Worm (Caenorhabditis elegans) whole organism, young adult: ENCODE measurements around the gene cdc-48.2.
A peak's percentile ranks its signal among the peaks of the same experiment; 100 is the strongest.

Source experiments
- B0336.3 ChIP-seq: fragments of 200-800 bp; sonication (Bioruptor generic); IDR thresholded peaks from 2 replicates; pipeline ENCODE4 v1.3.6; 2022; ENCODE audit warnings: missing genetic modification characterization, missing compliant biosample characterization
- D2030.7 ChIP-seq: fragments of 200-800 bp; sonication (Bioruptor generic); IDR thresholded peaks from 2 replicates; pipeline ENCODE4 v1.3.6; 2022; ENCODE audit warnings: missing genetic modification reagents, missing genetic modification characterization, missing compliant biosample characterization
- F52B5.7 ChIP-seq: sonication (generic microtip); optimal IDR thresholded peaks from 2 replicates; lab custom pipeline; 2016; ENCODE audit warnings: mild to moderate bottlenecking, missing genetic modification characterization, missing compliant biosample characterization
- K11D2.4 ChIP-seq: fragments of 200-800 bp; sonication (Bioruptor generic); IDR thresholded peaks from 2 replicates; pipeline ENCODE4 v1.3.6; 2022; ENCODE audit warnings: missing genetic modification reagents, missing genetic modification characterization, missing compliant biosample characterization
- K12H6.12 ChIP-seq: fragments of 200-800 bp; sonication (Bioruptor generic); optimal IDR thresholded peaks from 2 replicates; lab custom pipeline; 2018; ENCODE audit warnings: mild to moderate bottlenecking, missing genetic modification characterization, missing compliant biosample characterization
- Y53G8AR.9 ChIP-seq: fragments of 200-800 bp; sonication (Bioruptor generic); conservative IDR thresholded peaks from 2 replicates; pipeline ENCODE4 v1.3.6; 2022; ENCODE audit warnings: missing genetic modification reagents, missing genetic modification characterization, missing compliant biosample characterization
- Y56A3A.18 ChIP-seq: fragments of 200-800 bp; sonication (Bioruptor generic); IDR thresholded peaks from 2 replicates; pipeline ENCODE4 v1.3.6; 2022; ENCODE audit warnings: missing genetic modification reagents, missing genetic modification characterization, missing compliant biosample characterization
- akir-1 ChIP-seq: fragments of 200-800 bp; sonication (Bioruptor generic); optimal IDR thresholded peaks from 2 replicates; lab custom pipeline; 2018; ENCODE audit warnings: mild to moderate bottlenecking, missing genetic modification characterization, moderate library complexity, missing compliant biosample characterization
- aptf-2 ChIP-seq: fragments of 200-800 bp; sonication (Bioruptor generic); conservative IDR thresholded peaks from 2 replicates; pipeline ENCODE4 v1.3.6; 2022; ENCODE audit warnings: missing genetic modification reagents, missing genetic modification characterization, missing compliant biosample characterization
- attf-3 ChIP-seq: fragments of 200-800 bp; sonication (Bioruptor generic); conservative IDR thresholded peaks from 2 replicates; pipeline ENCODE4 v1.3.6; 2022; ENCODE audit warnings: missing genetic modification reagents, missing genetic modification characterization, missing compliant biosample characterization
- cebp-1 ChIP-seq, 2 experiments: fragments of 200-800 bp in 1 of 2; sonication (Bioruptor generic) in 1 of 2; sonication (generic microtip) in 1 of 2; IDR thresholded peaks in 1 of 2; optimal IDR thresholded peaks in 1 of 2; 2 replicates each; pipeline versions ENCODE4 v1.3.6 to Lab custom; 2017 to 2022; ENCODE audit warnings: missing compliant biosample characterization in 2 of 2, missing genetic modification characterization in 2 of 2, mild to moderate bottlenecking in 1 of 2, missing genetic modification reagents in 1 of 2, moderate library complexity in 1 of 2
- ceh-27 ChIP-seq: fragments of 200-800 bp; sonication (Bioruptor generic); optimal IDR thresholded peaks from 2 replicates; lab custom pipeline; 2018; ENCODE audit warnings: mild to moderate bottlenecking, missing genetic modification characterization, moderate library complexity, missing compliant biosample characterization
- chd-7 ChIP-seq: sonication (generic microtip); optimal IDR thresholded peaks from 2 replicates; lab custom pipeline; 2016; ENCODE audit warnings: mild to moderate bottlenecking, missing genetic modification characterization, moderate library complexity, missing compliant biosample characterization
- dpff-1 ChIP-seq: sonication (generic microtip); optimal IDR thresholded peaks from 2 replicates; lab custom pipeline; 2017; ENCODE audit warnings: mild to moderate bottlenecking, missing genetic modification characterization, missing compliant biosample characterization
- efl-1 ChIP-seq: fragments of 150-350 bp; optimal IDR thresholded peaks from 2 replicates; lab custom pipeline; 2014; ENCODE audit warnings: missing biosample characterization, missing genetic modification reagents, missing genetic modification characterization
- egl-44 ChIP-seq: fragments of 200-800 bp; sonication (Bioruptor generic); IDR thresholded peaks from 2 replicates; pipeline ENCODE4 v1.3.6; 2022; ENCODE audit warnings: missing genetic modification reagents, missing genetic modification characterization, missing compliant biosample characterization
- ets-4 ChIP-seq: fragments of 200-800 bp; sonication (Bioruptor generic); optimal IDR thresholded peaks from 2 replicates; lab custom pipeline; 2018; ENCODE audit warnings: mild to moderate bottlenecking, missing genetic modification characterization, missing compliant biosample characterization
- him-1 ChIP-seq: sonication (generic microtip); optimal IDR thresholded peaks from 2 replicates; lab custom pipeline; 2016; ENCODE audit warnings: missing genotype, missing genetic modification reagents, missing genetic modification characterization, missing compliant biosample characterization
- hmg-1.2 ChIP-seq: fragments of 200-800 bp; sonication (Bioruptor generic); IDR thresholded peaks from 2 replicates; pipeline ENCODE4 v1.3.6; 2022; ENCODE audit warnings: missing genetic modification reagents, missing genetic modification characterization, missing compliant biosample characterization
- lag-1 ChIP-seq: fragments of 200-800 bp; sonication (Bioruptor generic); IDR thresholded peaks from 2 replicates; pipeline ENCODE4 v1.3.6; 2022; ENCODE audit warnings: missing genetic modification reagents, missing genetic modification characterization, missing compliant biosample characterization
- let-526 ChIP-seq: fragments of 200-800 bp; sonication (Bioruptor generic); IDR thresholded peaks from 2 replicates; pipeline ENCODE4 v1.3.6; 2022; ENCODE audit warnings: missing genetic modification reagents, missing genetic modification characterization, missing compliant biosample characterization
- lin-35 ChIP-seq, 3 experiments: fragments of 150-350 bp in 2 of 3; sonication (generic microtip) in 1 of 3; optimal IDR thresholded peaks; 2 replicates each; lab custom pipeline; 2014 to 2018; ENCODE audit warnings: missing biosample characterization in 3 of 3, missing genetic modification characterization in 3 of 3, missing genetic modification reagents in 3 of 3
- lsy-27 ChIP-seq: sonication (generic microtip); optimal IDR thresholded peaks from 2 replicates; lab custom pipeline; 2017; ENCODE audit warnings: missing genetic modification characterization, mild to moderate bottlenecking, missing compliant biosample characterization, antibody characterized with exemption, missing genotype, borderline replicate concordance; ENCODE audit not compliant: insufficient read depth
- madf-6 ChIP-seq: fragments of 200-800 bp; sonication (Bioruptor generic); IDR thresholded peaks from 2 replicates; pipeline ENCODE4 v1.3.6; 2022; ENCODE audit warnings: missing genetic modification reagents, missing genetic modification characterization, missing compliant biosample characterization
- nfyb-1 ChIP-seq: fragments of 200-800 bp; sonication (Bioruptor generic); IDR thresholded peaks from 2 replicates; pipeline ENCODE4 v1.3.6; 2022; ENCODE audit warnings: missing genetic modification reagents, missing genetic modification characterization, missing compliant biosample characterization
- nhr-120 ChIP-seq: fragments of 200-800 bp; sonication (Bioruptor generic); IDR thresholded peaks from 2 replicates; pipeline ENCODE4 v1.3.6; 2022; ENCODE audit warnings: missing genetic modification characterization, missing compliant biosample characterization
- nhr-27 ChIP-seq: fragments of 200-800 bp; sonication (Bioruptor generic); optimal IDR thresholded peaks from 2 replicates; lab custom pipeline; 2018; ENCODE audit warnings: mild to moderate bottlenecking, missing genetic modification characterization, moderate library complexity, missing compliant biosample characterization
- nhr-90 ChIP-seq: sonication (generic microtip); optimal IDR thresholded peaks from 2 replicates; lab custom pipeline; 2016; ENCODE audit warnings: missing genotype, mild to moderate bottlenecking, missing genetic modification characterization, missing compliant biosample characterization
- repo-1 ChIP-seq: sonication (generic microtip); optimal IDR thresholded peaks from 2 replicates; lab custom pipeline; 2017; ENCODE audit warnings: mild to moderate bottlenecking, missing genetic modification characterization, missing compliant biosample characterization
- snpc-4 ChIP-seq, 5 experiments: fragments of 150-350 bp in 1 of 5; sonication (generic microtip) in 4 of 5; optimal IDR thresholded peaks; 2 replicates each; lab custom pipeline; 2014 to 2018; ENCODE audit warnings: missing genetic modification characterization in 5 of 5, missing biosample characterization in 3 of 5, antibody characterized with exemption in 2 of 5, mild to moderate bottlenecking in 2 of 5, missing compliant biosample characterization in 2 of 5, missing genotype in 2 of 5, moderate library complexity in 2 of 5, missing genetic modification reagents in 1 of 5
- sptf-2 ChIP-seq: fragments of 200-800 bp; sonication (Bioruptor generic); optimal IDR thresholded peaks from 2 replicates; lab custom pipeline; 2018; ENCODE audit warnings: mild to moderate bottlenecking, missing genetic modification characterization, missing compliant biosample characterization
- tbp1 ChIP-seq: fragments of 200-800 bp; sonication (Bioruptor generic); optimal IDR thresholded peaks from 2 replicates; lab custom pipeline; 2018; ENCODE audit warnings: mild to moderate bottlenecking, missing genetic modification characterization, missing compliant biosample characterization
- tbx-9 ChIP-seq: sonication (generic microtip); optimal IDR thresholded peaks from 2 replicates; lab custom pipeline; 2016; ENCODE audit warnings: borderline replicate concordance, missing genetic modification characterization, inconsistent platforms, missing compliant biosample characterization
- zfh-2 ChIP-seq: fragments of 200-800 bp; sonication (Bioruptor generic); conservative IDR thresholded peaks from 2 replicates; pipeline ENCODE4 v1.3.6; 2022; ENCODE audit warnings: missing genetic modification reagents, missing genetic modification characterization, missing compliant biosample characterization
- ztf-22 ChIP-seq: fragments of 200-800 bp; sonication (Bioruptor generic); optimal IDR thresholded peaks from 2 replicates; lab custom pipeline; 2018; ENCODE audit warnings: mild to moderate bottlenecking, missing genetic modification characterization, moderate library complexity, missing compliant biosample characterization
- ztf-28 ChIP-seq: fragments of 200-800 bp; sonication (Bioruptor generic); IDR thresholded peaks from 2 replicates; pipeline ENCODE4 v1.3.6; 2022; ENCODE audit warnings: missing genetic modification reagents, missing genetic modification characterization, missing compliant biosample characterization

The cdc-48.2 gene

DNA sequence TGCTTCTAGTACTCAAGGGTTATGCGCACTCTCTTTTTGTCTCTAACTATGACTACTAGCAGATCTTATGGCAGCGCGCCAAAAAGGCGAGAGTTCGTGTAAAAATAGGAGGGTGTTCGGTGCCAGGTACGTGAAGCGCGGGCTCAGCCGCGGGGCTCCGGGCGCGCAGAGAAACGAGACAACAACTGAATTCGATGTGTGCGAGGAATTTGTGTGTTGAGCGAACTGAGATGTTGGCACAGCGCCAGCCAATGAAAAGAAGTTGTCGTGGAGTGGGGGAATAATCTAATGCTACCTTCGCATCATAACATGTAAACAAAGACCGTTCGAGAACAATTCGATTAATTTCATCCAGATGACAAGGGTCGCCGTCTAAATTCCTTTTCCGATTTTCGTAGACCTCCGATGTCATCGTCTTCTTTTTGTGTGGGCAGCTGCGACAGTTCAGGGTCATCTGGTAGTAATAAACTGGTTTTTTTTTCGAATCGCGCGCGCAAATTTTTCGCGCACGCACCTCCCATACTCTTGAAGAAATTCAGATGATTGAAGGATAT lies 6.8 kb upstream of the cdc-48.2 start:
- peak; percentile 80 for TF ChIP-seq zfh-2 (GFP tag; lab: Robert Waterston, UW)
- TF ChIP-seq nhr-120 (GFP tag; lab: Robert Waterston, UW), result no peak
- no peak for TF ChIP-seq akir-1 (GFP tag; lab: Kevin White, UChicago)
- 0 out of 2 replicates have a peak, but pooled peaks have one; percentile 20 for TF ChIP-seq egl-44 (GFP tag; lab: Robert Waterston, UW)
- TF ChIP-seq nfyb-1, result 0 out of 2 replicates have a peak, but pooled peaks have one; percentile 63
- TF ChIP-seq nhr-27, result peak; percentile 20
- peak; percentile 18 for TF ChIP-seq repo-1 (tag; lab: Kevin White, UChicago)
- no peak for TF ChIP-seq snpc-4 (GFP tag; optimal IDR thresholded peaks at IDR 0.05; lab: Kevin White, UChicago)
- TF ChIP-seq snpc-4 (tag; optimal IDR thresholded peaks at IDR 0.05; lab: Kevin White, UChicago), result no peak
- TF ChIP-seq lsy-27 (tag; lab: Kevin White, UChicago), result no peak
- 0 out of 2 replicates have a peak, but pooled peaks have one; percentile 18 for TF ChIP-seq Y53G8AR.9 (GFP tag; lab: Robert Waterston, UW)
- TF ChIP-seq attf-3 (GFP tag; lab: Robert Waterston, UW), result peak; percentile 54; the same call in 1 of the 2 replicates
- no peak for TF ChIP-seq let-526
- peak; percentile 28 for TF ChIP-seq ceh-27 (GFP tag; lab: Kevin White, UChicago)
- TF ChIP-seq cebp-1 (GFP tag; IDR thresholded peaks at IDR 0.05; lab: Robert Waterston, UW), result no peak
- TF ChIP-seq cebp-1 (tag; optimal IDR thresholded peaks at IDR 0.05; lab: Kevin White, UChicago), result peak; percentile 51
- no peak for TF ChIP-seq sptf-2
- TF ChIP-seq lin-35 (GFP tag; optimal IDR thresholded peaks at IDR 0.05; lab: Kevin White, UChicago), result peak in 1 of 3 experiments; percentile 29
- no peak for TF ChIP-seq Y56A3A.18
- TF ChIP-seq K12H6.12 (tag; lab: Kevin White, UChicago), result peak; percentile 72
- no peak for TF ChIP-seq K11D2.4 (GFP tag; lab: Robert Waterston, UW)
- TF ChIP-seq hmg-1.2 (GFP tag; lab: Robert Waterston, UW), result peak; percentile 54; the same call in 1 of the 2 replicates
- no peak for TF ChIP-seq dpff-1 (tag; lab: Kevin White, UChicago)
- no peak for TF ChIP-seq B0336.3 (GFP tag; lab: Robert Waterston, UW)
- TF ChIP-seq chd-7 (tag; lab: Kevin White, UChicago), result peak; percentile 54
- TF ChIP-seq F52B5.7 (tag; lab: Kevin White, UChicago), result peak; percentile 39
- peak; percentile 44 for TF ChIP-seq ztf-22 (GFP tag; lab: Kevin White, UChicago)

DNA sequence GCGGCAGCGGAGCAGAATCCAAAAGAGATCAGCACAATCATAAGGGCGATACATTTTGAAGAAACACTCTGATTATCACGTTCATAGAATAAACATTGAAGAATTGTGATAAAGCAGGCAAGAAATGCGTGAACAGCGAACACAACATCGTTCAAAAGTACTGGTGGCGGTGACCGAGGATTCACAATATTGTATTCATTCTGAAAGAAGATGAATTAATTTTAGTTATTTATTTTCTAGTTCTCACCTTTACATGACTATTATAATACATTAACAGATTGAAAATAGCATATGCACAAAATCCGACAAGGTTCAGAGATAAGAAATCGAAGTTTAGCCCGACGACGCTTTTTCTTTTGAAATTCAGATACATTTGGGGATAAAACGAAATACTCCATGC lies 2.3 kb upstream of the cdc-48.2 start:
- TF ChIP-seq repo-1 (tag; lab: Kevin White, UChicago) (peak; percentile 16), efl-1 (GFP tag; lab: Kevin White, UChicago) (no peak)
- TF ChIP-seq, all 124 proteins: peak for 1

DNA sequence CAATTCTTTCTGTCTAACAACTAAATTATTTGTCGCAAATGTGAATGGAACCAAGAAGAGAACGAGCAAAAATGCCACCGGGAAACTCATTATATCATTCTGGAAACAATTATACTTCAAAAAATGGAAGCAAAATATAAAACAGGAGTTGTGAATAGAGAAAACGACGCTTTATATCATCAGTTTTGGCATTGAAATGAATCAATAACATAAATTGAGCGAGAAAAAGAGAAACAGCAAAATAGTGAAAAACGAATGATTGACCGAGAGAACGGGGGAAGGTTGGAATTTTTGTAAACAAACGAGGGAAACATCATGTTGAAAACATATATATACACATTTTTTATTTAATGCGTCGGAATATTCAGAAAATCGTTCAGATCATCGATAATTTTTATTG lies 1.5 kb upstream of the cdc-48.2 start, which contains the start of gene ctns-1:
ctns-1 (minus strand) TSS at position 101 of the 400 bp plus-strand sequence.
- TF ChIP-seq ztf-28 (GFP tag; lab: Robert Waterston, UW), result no peak
- TF ChIP-seq efl-1 (GFP tag; lab: Kevin White, UChicago), result no peak
- no peak for TF ChIP-seq him-1 (tag; lab: Kevin White, UChicago)
- TF ChIP-seq tbx-9 (tag; lab: Kevin White, UChicago), result no peak
- no peak for TF ChIP-seq madf-6 (GFP tag; lab: Robert Waterston, UW)
- no peak for TF ChIP-seq nhr-90 (tag; lab: Kevin White, UChicago)
- no peak for TF ChIP-seq ets-4 (GFP tag; lab: Kevin White, UChicago)
- no peak for TF ChIP-seq aptf-2 (GFP tag; lab: Robert Waterston, UW)
- TF ChIP-seq lag-1 (GFP tag; lab: Robert Waterston, UW), result no peak
- no peak for TF ChIP-seq D2030.7 (GFP tag; lab: Robert Waterston, UW)
- TF ChIP-seq tbp1 (GFP tag; lab: Kevin White, UChicago), result no peak
- no peak for TF ChIP-seq chd-7 (tag; lab: Kevin White, UChicago)
